Fruit fly (Drosophila melanogaster): ENCODE data around the gene Ipp.

Ipp gene

DNA sequence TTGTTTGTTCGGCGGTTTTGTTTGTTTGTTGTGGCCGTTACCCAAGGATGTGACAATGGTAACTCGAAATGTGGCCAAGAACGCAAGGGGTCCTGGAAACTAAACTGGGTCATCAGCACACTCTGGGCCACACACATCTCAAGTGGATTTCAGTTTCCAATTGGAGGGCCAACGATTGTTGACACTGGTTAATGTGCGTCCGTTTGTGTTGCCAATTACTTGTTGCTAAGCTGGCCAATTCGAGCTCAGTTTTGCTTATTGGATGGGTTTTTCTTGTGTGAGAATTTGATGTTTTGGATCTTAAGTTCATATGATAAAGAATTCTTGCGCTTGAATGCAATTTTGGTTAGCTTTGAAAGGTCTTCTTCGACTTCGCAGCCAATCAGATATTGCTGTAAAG lies 22.4 kb downstream of the Ipp start:
- no peak for TF ChIP-seq sv (GFP tag; optimal IDR thresholded peaks at IDR 0.05)
- no peak for TF ChIP-seq CrebA (GFP tag; optimal IDR thresholded peaks at IDR 0.05; ENCODE audit: borderline replicate concordance)
- no peak for TF ChIP-seq ey (GFP tag; optimal IDR thresholded peaks at IDR 0.05)
- TF ChIP-seq OdsH (GFP tag; optimal IDR thresholded peaks at IDR 0.05) = no peak
- no peak for TF ChIP-seq pan (optimal IDR thresholded peaks at IDR 0.05)
- TF ChIP-seq Hr78 (GFP tag; optimal IDR thresholded peaks at IDR 0.05) = no peak
- TF ChIP-seq br (GFP tag; optimal IDR thresholded peaks at IDR 0.05) = no peak
- no peak for TF ChIP-seq rgr (GFP tag; optimal IDR thresholded peaks at IDR 0.05)
- no peak for TF ChIP-seq Jra (GFP tag; optimal IDR thresholded peaks at IDR 0.05)
- TF ChIP-seq Myc (optimal IDR thresholded peaks at IDR 0.05) = no peak
- no peak for TF ChIP-seq woc (GFP tag; optimal IDR thresholded peaks at IDR 0.05)
- TF ChIP-seq brk (GFP tag; optimal IDR thresholded peaks at IDR 0.05) = no peak
- TF ChIP-seq Dif (GFP tag; optimal IDR thresholded peaks at IDR 0.05; ENCODE audit: partially characterized antibody) = no peak
- no peak for TF ChIP-seq dl (GFP tag; optimal IDR thresholded peaks at IDR 0.05; ENCODE audit: insufficient read depth in 1 of 2, partially characterized antibody in 2 of 2)
- TF ChIP-seq HLH106 (tag; optimal IDR thresholded peaks at IDR 0.05) = no peak
- no peak for TF ChIP-seq Hnf4 (GFP tag; optimal IDR thresholded peaks at IDR 0.05)

DNA sequence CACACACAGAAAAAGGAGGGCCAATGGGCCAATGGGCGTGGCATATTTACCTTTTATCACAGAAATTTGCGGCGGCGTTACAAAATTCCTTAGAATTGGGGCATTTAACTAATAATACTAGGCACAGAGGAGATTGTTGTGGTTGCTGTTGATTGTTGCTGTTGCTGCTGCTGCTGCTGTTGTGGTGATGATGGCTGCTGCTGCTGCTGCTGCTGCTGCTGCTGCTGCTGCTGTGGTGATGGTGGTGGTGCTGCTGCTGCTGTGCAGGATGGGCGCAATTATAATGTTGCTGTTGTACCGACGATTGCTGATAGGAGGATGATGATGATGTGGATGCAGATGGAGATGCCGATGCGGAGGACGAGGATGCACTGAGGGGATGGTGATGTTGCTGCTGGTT lies 23.0 kb downstream of the Ipp start:
- TF ChIP-seq Dfd (GFP tag; optimal IDR thresholded peaks at IDR 0.05) (peak; percentile 83), fru (GFP tag; optimal IDR thresholded peaks at IDR 0.05) (no peak)

DNA sequence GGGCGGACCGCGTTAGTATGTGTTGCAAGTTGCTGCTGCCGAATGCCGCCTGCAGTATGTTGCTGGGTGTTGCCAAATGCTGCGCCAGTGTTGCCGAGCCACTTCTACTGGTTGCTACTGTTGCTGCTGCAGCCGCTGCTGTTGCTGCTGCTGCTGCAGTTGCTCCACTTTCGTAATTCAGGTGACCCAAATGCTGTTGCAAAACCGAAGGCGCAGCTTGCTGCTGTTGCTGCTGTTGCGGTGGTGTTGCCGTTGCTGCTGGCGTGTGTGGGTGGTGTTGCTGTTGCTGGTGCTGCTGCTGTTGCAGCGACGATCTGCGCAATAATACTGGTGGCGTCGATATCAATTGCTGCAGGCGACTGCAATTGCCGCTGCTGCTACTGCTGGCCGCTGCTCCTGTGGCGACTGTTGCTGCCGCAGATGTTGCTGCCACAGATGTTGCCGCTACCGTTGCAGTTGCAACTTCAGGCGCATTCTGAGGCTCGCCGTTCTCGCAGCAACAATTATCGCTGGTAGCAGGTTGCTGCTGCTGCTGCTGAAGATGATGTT lies 23.8 kb downstream of the Ipp start:
- TF ChIP-seq HLH106 (tag; optimal IDR thresholded peaks at IDR 0.05) (no peak), Dfd (GFP tag; optimal IDR thresholded peaks at IDR 0.05) (peak; percentile 74), jim (GFP tag; optimal IDR thresholded peaks at IDR 0.05) (no peak), pan (optimal IDR thresholded peaks at IDR 0.05) (no peak)

DNA sequence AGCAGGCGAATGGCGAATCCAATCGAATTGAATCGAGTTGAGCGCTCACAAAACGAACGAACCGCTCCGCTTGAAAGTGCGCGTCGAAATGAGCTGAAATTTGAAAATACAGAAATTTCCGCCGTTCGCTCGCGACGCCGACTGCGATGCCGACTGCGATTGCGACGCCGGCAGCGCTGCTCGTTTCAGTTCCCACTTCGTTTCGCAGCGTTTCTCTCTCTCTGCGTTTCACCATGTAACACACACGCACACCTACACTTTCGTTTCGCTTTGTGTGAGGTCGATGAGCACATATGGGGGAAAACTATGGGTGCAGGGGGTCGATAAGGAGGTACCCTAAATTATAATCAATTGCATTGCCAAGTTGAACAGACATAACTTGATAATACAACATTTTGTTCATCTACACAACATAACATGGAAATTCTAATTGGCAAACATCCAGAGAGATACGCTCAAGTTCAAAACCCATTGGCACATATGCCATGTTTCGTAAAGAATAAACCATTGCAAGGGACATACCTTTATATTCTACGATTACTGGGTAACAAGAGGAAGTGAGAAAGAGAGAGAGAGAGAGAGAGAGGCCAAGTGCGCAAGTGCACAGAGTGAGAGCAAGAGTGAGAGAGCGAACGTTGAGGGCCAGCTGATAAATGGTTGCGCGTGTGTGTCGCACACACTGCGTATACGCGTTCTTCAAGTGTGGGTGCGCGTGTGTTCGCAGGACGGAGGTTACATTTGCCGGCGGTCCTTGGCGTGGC lies 24.9 kb downstream of the Ipp start:
- peak; percentile 69 to 97 for TF ChIP-seq foxo (GFP tag; optimal IDR thresholded peaks at IDR 0.05)
- TF ChIP-seq jim (GFP tag; optimal IDR thresholded peaks at IDR 0.05) = no peak
- peak; percentile 61 for TF ChIP-seq sv (GFP tag; optimal IDR thresholded peaks at IDR 0.05)
- TF ChIP-seq Abd-B (GFP tag; optimal IDR thresholded peaks at IDR 0.05) = no peak
- peak; percentile 99 for TF ChIP-seq woc (GFP tag; optimal IDR thresholded peaks at IDR 0.05)
- peak; percentile 47 for TF ChIP-seq Mio (GFP tag; optimal IDR thresholded peaks at IDR 0.05)
- no peak for TF ChIP-seq Dfd (GFP tag; optimal IDR thresholded peaks at IDR 0.05)
- peak; percentile 96 for TF ChIP-seq br (GFP tag; optimal IDR thresholded peaks at IDR 0.05)
- peak; percentile 92 for TF ChIP-seq Sp1 (GFP tag; optimal IDR thresholded peaks at IDR 0.05)
- TF ChIP-seq dmrt93B (GFP tag; optimal IDR thresholded peaks at IDR 0.05) = peak; percentile 90
- TF ChIP-seq Hnf4 (GFP tag; optimal IDR thresholded peaks at IDR 0.05) = peak; percentile 82
- TF ChIP-seq ey (GFP tag; optimal IDR thresholded peaks at IDR 0.05) = peak; percentile 97
- peak; percentile 84 for TF ChIP-seq tai (GFP tag; optimal IDR thresholded peaks at IDR 0.05)
- peak; percentile 71 for TF ChIP-seq dsf (GFP tag; optimal IDR thresholded peaks at IDR 0.05; ENCODE audit: borderline replicate concordance)
- TF ChIP-seq CG32264 (GFP tag; optimal IDR thresholded peaks at IDR 0.05) = peak; percentile 76
- peak; percentile 75 for TF ChIP-seq sage (GFP tag; optimal IDR thresholded peaks at IDR 0.05)
- peak; percentile 68 for TF ChIP-seq CG9705 (GFP tag; optimal IDR thresholded peaks at IDR 0.05)
- no peak for TF ChIP-seq usp (GFP tag; optimal IDR thresholded peaks at IDR 0.05)
- peak; percentile 86 for TF ChIP-seq pan (optimal IDR thresholded peaks at IDR 0.05)
- TF ChIP-seq lola (GFP tag; optimal IDR thresholded peaks at IDR 0.05) = no peak
- TF ChIP-seq HLH106 (tag; optimal IDR thresholded peaks at IDR 0.05) = peak; percentile 93
- no peak for TF ChIP-seq N (GFP tag; optimal IDR thresholded peaks at IDR 0.05)
- no peak for TF ChIP-seq Rel (GFP tag; optimal IDR thresholded peaks at IDR 0.05)
- peak; percentile 77 for TF ChIP-seq Rel (tag; optimal IDR thresholded peaks at IDR 0.05)
- peak; percentile 81 for TF ChIP-seq Jra (GFP tag; optimal IDR thresholded peaks at IDR 0.05)
- peak; percentile 95 for TF ChIP-seq Vsx2 (GFP tag; optimal IDR thresholded peaks at IDR 0.05; ENCODE audit: partially characterized antibody)
- TF ChIP-seq Myc (optimal IDR thresholded peaks at IDR 0.05) = no peak
- peak; percentile 63 for TF ChIP-seq brk (GFP tag; optimal IDR thresholded peaks at IDR 0.05)
- TF ChIP-seq OdsH (GFP tag; optimal IDR thresholded peaks at IDR 0.05) = peak; percentile 96
- TF ChIP-seq CrebA (GFP tag; optimal IDR thresholded peaks at IDR 0.05; ENCODE audit: borderline replicate concordance) = peak; percentile 84
- peak; percentile 98 for TF ChIP-seq fru (GFP tag; optimal IDR thresholded peaks at IDR 0.05)
- TF ChIP-seq h (GFP tag; optimal IDR thresholded peaks at IDR 0.05) = peak; percentile 97
- peak; percentile 97 for TF ChIP-seq Dif (GFP tag; optimal IDR thresholded peaks at IDR 0.05; ENCODE audit: partially characterized antibody)
- peak; percentile 13 for TF ChIP-seq Hr83 (GFP tag; optimal IDR thresholded peaks at IDR 0.05; ENCODE audit: poor library complexity, severe bottlenecking)
- peak; percentile 96 for TF ChIP-seq rgr (GFP tag; optimal IDR thresholded peaks at IDR 0.05)
- no peak for TF ChIP-seq GATAd (GFP tag; optimal IDR thresholded peaks at IDR 0.05)
- TF ChIP-seq psq (GFP tag; optimal IDR thresholded peaks at IDR 0.05) = peak; percentile 93
- TF ChIP-seq dl (GFP tag; optimal IDR thresholded peaks at IDR 0.05; ENCODE audit: insufficient read depth in 1 of 2, partially characterized antibody in 2 of 2) = peak; percentile 86 to 97
- TF ChIP-seq Hr78 (GFP tag; optimal IDR thresholded peaks at IDR 0.05) = no peak
